Worm (Caenorhabditis elegans) whole organism, late embryonic: Measurements from ENCODE around the gene Y47D7A.17.

Experiments used
- K02D7.2 ChIP-seq: sonication (generic microtip); optimal IDR thresholded peaks from 2 replicates; lab custom pipeline; 2017; ENCODE audit warnings: mild to moderate bottlenecking, missing genetic modification characterization, missing compliant biosample characterization
- T23F11.4 ChIP-seq: fragments of 200-800 bp; sonication (Bioruptor generic); optimal IDR thresholded peaks from 2 replicates; lab custom pipeline; 2018; ENCODE audit warnings: mild to moderate bottlenecking, missing genetic modification characterization, missing compliant biosample characterization
- Y22D7AL.16 ChIP-seq: sonication (generic microtip); optimal IDR thresholded peaks from 2 replicates; lab custom pipeline; 2016; ENCODE audit warnings: missing genetic modification characterization, missing compliant biosample characterization
- ama-1 ChIP-seq: fragments of 150-350 bp; optimal IDR thresholded peaks from 2 replicates; lab custom pipeline; 2014
- ceh-14 ChIP-seq: sonication (generic microtip); optimal IDR thresholded peaks from 2 replicates; lab custom pipeline; 2016; ENCODE audit warnings: missing genotype, missing genetic modification characterization, missing compliant biosample characterization
- ceh-19 ChIP-seq: fragments of 200-800 bp; sonication (Bioruptor generic); optimal IDR thresholded peaks from 2 replicates; lab custom pipeline; 2018; ENCODE audit warnings: mild to moderate bottlenecking, missing genetic modification characterization, missing compliant biosample characterization
- ceh-24 ChIP-seq: sonication (generic microtip); optimal IDR thresholded peaks from 2 replicates; lab custom pipeline; 2016; ENCODE audit warnings: mild to moderate bottlenecking, missing genetic modification characterization, missing compliant biosample characterization
- ceh-31 ChIP-seq: sonication (generic microtip); optimal IDR thresholded peaks from 2 replicates; lab custom pipeline; 2016; ENCODE audit warnings: missing genetic modification characterization, missing compliant biosample characterization
- ceh-34 ChIP-seq: sonication (generic microtip); optimal IDR thresholded peaks from 2 replicates; lab custom pipeline; 2016; ENCODE audit warnings: mild to moderate bottlenecking, missing genetic modification characterization, missing compliant biosample characterization
- ceh-48 ChIP-seq: sonication (generic microtip); optimal IDR thresholded peaks from 2 replicates; lab custom pipeline; 2016; ENCODE audit warnings: missing genetic modification characterization, inconsistent platforms, missing compliant biosample characterization
- ceh-9 ChIP-seq: sonication (generic microtip); optimal IDR thresholded peaks from 2 replicates; lab custom pipeline; 2016; ENCODE audit warnings: mild to moderate bottlenecking, missing genetic modification characterization, inconsistent platforms, missing compliant biosample characterization
- dmd-4 ChIP-seq: sonication (generic microtip); optimal IDR thresholded peaks from 2 replicates; lab custom pipeline; 2016; ENCODE audit warnings: borderline replicate concordance, missing genetic modification characterization, missing compliant biosample characterization
- fax-1 ChIP-seq: sonication (generic microtip); optimal IDR thresholded peaks from 2 replicates; lab custom pipeline; 2016; ENCODE audit warnings: missing genotype, missing genetic modification characterization, missing compliant biosample characterization
- gmeb-2 ChIP-seq: sonication (generic microtip); optimal IDR thresholded peaks from 2 replicates; lab custom pipeline; 2016; ENCODE audit warnings: missing genetic modification characterization, inconsistent platforms, missing compliant biosample characterization
- hlh-13 ChIP-seq: fragments of 200-800 bp; sonication (Bioruptor generic); optimal IDR thresholded peaks from 2 replicates; lab custom pipeline; 2018; ENCODE audit warnings: mild to moderate bottlenecking, missing genetic modification characterization, missing compliant biosample characterization
- hlh-15 ChIP-seq: sonication (generic microtip); optimal IDR thresholded peaks from 2 replicates; lab custom pipeline; 2016; ENCODE audit warnings: missing genetic modification characterization, missing compliant biosample characterization
- lim-6 ChIP-seq: sonication (generic microtip); optimal IDR thresholded peaks from 2 replicates; lab custom pipeline; 2016; ENCODE audit warnings: missing genetic modification characterization, missing compliant biosample characterization
- madf-2 ChIP-seq: sonication (generic microtip); optimal IDR thresholded peaks from 2 replicates; lab custom pipeline; 2017; ENCODE audit warnings: missing genetic modification characterization, missing compliant biosample characterization
- nfya-1 ChIP-seq: sonication (generic microtip); optimal IDR thresholded peaks from 2 replicates; lab custom pipeline; 2017; ENCODE audit warnings: missing genetic modification characterization, mild to moderate bottlenecking, missing compliant biosample characterization, antibody characterized with exemption, moderate library complexity
- nhr-11 ChIP-seq: fragments of 150-350 bp; optimal IDR thresholded peaks from 2 replicates; lab custom pipeline; 2014; ENCODE audit warnings: missing biosample characterization, missing genetic modification characterization
- nhr-232 ChIP-seq: sonication (generic microtip); optimal IDR thresholded peaks from 2 replicates; lab custom pipeline; 2016; ENCODE audit warnings: missing genetic modification characterization, missing compliant biosample characterization
- odd-2 ChIP-seq: sonication (generic microtip); optimal IDR thresholded peaks from 2 replicates; lab custom pipeline; 2017; ENCODE audit warnings: antibody characterized with exemption, mild to moderate bottlenecking, missing genetic modification characterization, missing compliant biosample characterization
- pat-9 ChIP-seq: fragments of 200-800 bp; sonication (Bioruptor generic); optimal IDR thresholded peaks from 2 replicates; lab custom pipeline; 2018; ENCODE audit warnings: mild to moderate bottlenecking, missing genetic modification characterization, moderate library complexity, missing compliant biosample characterization
- pax-1 ChIP-seq: fragments of 150-350 bp; optimal IDR thresholded peaks from 2 replicates; lab custom pipeline; 2014; ENCODE audit warnings: missing biosample characterization, missing genetic modification characterization
- pha-4 ChIP-seq: fragments of 150-350 bp; optimal IDR thresholded peaks from 2 replicates; lab custom pipeline; 2018; ENCODE audit warnings: missing biosample characterization, missing genetic modification reagents, missing genetic modification characterization
- pqm-1 ChIP-seq: sonication (generic microtip); optimal IDR thresholded peaks from 2 replicates; lab custom pipeline; 2016; ENCODE audit warnings: missing genetic modification characterization, missing compliant biosample characterization
- ref-2 ChIP-seq: sonication (generic microtip); optimal IDR thresholded peaks from 2 replicates; lab custom pipeline; 2016; ENCODE audit warnings: missing genetic modification characterization, missing compliant biosample characterization
- sdc-2 ChIP-seq: sonication (generic microtip); optimal IDR thresholded peaks from 2 replicates; lab custom pipeline; 2016; ENCODE audit warnings: missing genotype, missing genetic modification characterization, missing compliant biosample characterization
- sox-4 ChIP-seq: sonication (generic microtip); optimal IDR thresholded peaks from 2 replicates; lab custom pipeline; 2017; ENCODE audit warnings: mild to moderate bottlenecking, missing genetic modification characterization, inconsistent platforms, missing compliant biosample characterization
- tbx-2 ChIP-seq: sonication (generic microtip); optimal IDR thresholded peaks from 2 replicates; lab custom pipeline; 2016; ENCODE audit warnings: missing genetic modification characterization, missing compliant biosample characterization
- tbx-7 ChIP-seq: sonication (generic microtip); optimal IDR thresholded peaks from 2 replicates; lab custom pipeline; 2016; ENCODE audit warnings: missing genotype, missing genetic modification characterization, missing compliant biosample characterization
- unc-42 ChIP-seq: sonication (generic microtip); optimal IDR thresholded peaks from 2 replicates; lab custom pipeline; 2016; ENCODE audit warnings: missing genotype, missing genetic modification characterization, missing compliant biosample characterization
- unc-86 ChIP-seq: sonication (generic microtip); optimal IDR thresholded peaks from 2 replicates; lab custom pipeline; 2016; ENCODE audit warnings: missing genetic modification characterization, missing compliant biosample characterization
- zip-5 ChIP-seq: sonication (generic microtip); optimal IDR thresholded peaks from 2 replicates; lab custom pipeline; 2016; ENCODE audit warnings: missing genetic modification characterization, missing compliant biosample characterization
- ztf-16 ChIP-seq: sonication (generic microtip); optimal IDR thresholded peaks from 2 replicates; lab custom pipeline; 2017; ENCODE audit warnings: missing genetic modification characterization, missing compliant biosample characterization

Gene Y47D7A.17

ce11 chrV:4423087-4423486, 11.5 kb upstream of the Y47D7A.17 start:
- TF ChIP-seq odd-2 (tag; lab: Kevin White, UChicago) = no peak
- TF ChIP-seq zip-5 (tag; lab: Kevin White, UChicago) = no peak
- TF ChIP-seq unc-42 (tag; lab: Kevin White, UChicago) = no peak
- TF ChIP-seq fax-1 (tag; lab: Kevin White, UChicago) = no peak
- TF ChIP-seq lim-6 = no peak
- TF ChIP-seq nhr-232 = no peak
- TF ChIP-seq K02D7.2 = no peak
- no peak for TF ChIP-seq ref-2 (tag; lab: Kevin White, UChicago)
- no peak for TF ChIP-seq dmd-4 (tag; lab: Kevin White, UChicago)
- no peak for TF ChIP-seq tbx-2 (tag; lab: Kevin White, UChicago)
- TF ChIP-seq sox-4 (tag; lab: Kevin White, UChicago) = no peak
- no peak for TF ChIP-seq nhr-11 (tag; lab: Kevin White, UChicago)
- no peak for TF ChIP-seq pha-4 (tag; lab: Kevin White, UChicago)

- no peak for TF ChIP-seq nfya-1
- TF ChIP-seq gmeb-2 (tag; lab: Kevin White, UChicago) = no peak
- TF ChIP-seq ceh-31 = no peak
- no peak for TF ChIP-seq ceh-24 (tag; lab: Kevin White, UChicago)
- no peak for TF ChIP-seq ama-1 (lab: Kevin White, UChicago)
- TF ChIP-seq unc-42 (tag; lab: Kevin White, UChicago) = no peak
- TF ChIP-seq tbx-2 (tag; lab: Kevin White, UChicago) = no peak
- no peak for TF ChIP-seq pax-1 (tag; lab: Kevin White, UChicago)
- no peak for TF ChIP-seq pat-9 (tag; lab: Kevin White, UChicago)
- no peak for TF ChIP-seq ceh-14 (tag; lab: Kevin White, UChicago)
- TF ChIP-seq hlh-15 (tag; lab: Kevin White, UChicago) = no peak
- TF ChIP-seq madf-2 (tag; lab: Kevin White, UChicago) = no peak
- TF ChIP-seq ceh-9 (tag; lab: Kevin White, UChicago) = no peak
Measured at ce11 chrV:4422127-4422526, 10.5 kb upstream of the Y47D7A.17 start, which contains the start of gene skr-7. skr-7 (plus strand) TSS chrV:4422427.

ce11 chrV:4421475-4421874, 9.9 kb upstream of the Y47D7A.17 start, which contains the start of gene skr-14:
skr-14 (minus strand) TSS chrV:4421575.
- TF ChIP-seq ceh-34 = no peak
- TF ChIP-seq sdc-2 (tag; lab: Kevin White, UChicago) = no peak
- TF ChIP-seq nhr-11 (tag; lab: Kevin White, UChicago) = no peak
- TF ChIP-seq pqm-1 (tag; lab: Kevin White, UChicago) = no peak
- TF ChIP-seq nfya-1 = no peak
- TF ChIP-seq dmd-4 (tag; lab: Kevin White, UChicago) = no peak
- TF ChIP-seq ceh-9 (tag; lab: Kevin White, UChicago) = no peak
- no peak for TF ChIP-seq pax-1 (tag; lab: Kevin White, UChicago)
- TF ChIP-seq ceh-19 (GFP tag; lab: Kevin White, UChicago) = no peak
- no peak for TF ChIP-seq tbx-7 (tag; lab: Kevin White, UChicago)
- TF ChIP-seq hlh-13 (GFP tag; lab: Kevin White, UChicago) = no peak
- no peak for TF ChIP-seq unc-86 (tag; lab: Kevin White, UChicago)
- no peak for TF ChIP-seq T23F11.4 (GFP tag; lab: Kevin White, UChicago)
- TF ChIP-seq ceh-14 (tag; lab: Kevin White, UChicago) = no peak
- no peak for TF ChIP-seq Y22D7AL.16 (tag; lab: Kevin White, UChicago)
- TF ChIP-seq K02D7.2 = no peak

- no peak for TF ChIP-seq odd-2 (tag; lab: Kevin White, UChicago)
- no peak for TF ChIP-seq nfya-1
- TF ChIP-seq Y22D7AL.16 (tag; lab: Kevin White, UChicago) = no peak
- no peak for TF ChIP-seq ceh-48
- TF ChIP-seq ztf-16 = no peak
- TF ChIP-seq, all 69 proteins: peak for 0
Measured at ce11 chrV:4419767-4420322, 8.2 kb upstream of the Y47D7A.17 start, which contains the start of the genes Y47D7A.7 and Y47D7A.2. Y47D7A.7 (minus strand) TSS chrV:4419867. Y47D7A.2 (plus strand) TSS chrV:4420272.
